Worm (Caenorhabditis elegans): Measurements from ENCODE around the gene rnp-7.
A peak's percentile ranks its signal among the peaks of the same experiment; 100 is the strongest.

- TF ChIP-seq nhr-237 (tag; optimal IDR thresholded peaks at IDR 0.05), result peak; percentile 74
- TF ChIP-seq unc-30 (tag; optimal IDR thresholded peaks at IDR 0.05), result no peak
- TF ChIP-seq egl-27 (tag; optimal IDR thresholded peaks at IDR 0.05), result peak; percentile 78 to 87
- TF ChIP-seq unc-62 (GFP tag; optimal IDR thresholded peaks at IDR 0.05), result no peak
- TF ChIP-seq blmp-1 (tag; optimal IDR thresholded peaks at IDR 0.05), result peak; percentile 82
Measured at ce11 chrIII:7162065-7162762, 1.3 kb upstream of the rnp-7 start, which contains the start of the genes syf-2 and K04G7.1.
